Worm (Caenorhabditis elegans) whole organism, L4/young adult: ENCODE results near the gene srd-66.

Source experiments
- W03F9.2 ChIP-seq: fragments of 150-350 bp; optimal IDR thresholded peaks from 2 replicates; lab custom pipeline; 2014; ENCODE audit warnings: missing biosample characterization, missing genetic modification characterization
- dao-5 ChIP-seq: sonication (generic microtip); optimal IDR thresholded peaks from 2 replicates; lab custom pipeline; 2016; ENCODE audit warnings: missing genotype, missing genetic modification characterization, moderate library complexity, missing compliant biosample characterization
- him-1 ChIP-seq: sonication (generic microtip); optimal IDR thresholded peaks from 2 replicates; lab custom pipeline; 2016; ENCODE audit warnings: missing genotype, missing genetic modification reagents, missing genetic modification characterization, missing compliant biosample characterization

The srd-66 gene

DNA sequence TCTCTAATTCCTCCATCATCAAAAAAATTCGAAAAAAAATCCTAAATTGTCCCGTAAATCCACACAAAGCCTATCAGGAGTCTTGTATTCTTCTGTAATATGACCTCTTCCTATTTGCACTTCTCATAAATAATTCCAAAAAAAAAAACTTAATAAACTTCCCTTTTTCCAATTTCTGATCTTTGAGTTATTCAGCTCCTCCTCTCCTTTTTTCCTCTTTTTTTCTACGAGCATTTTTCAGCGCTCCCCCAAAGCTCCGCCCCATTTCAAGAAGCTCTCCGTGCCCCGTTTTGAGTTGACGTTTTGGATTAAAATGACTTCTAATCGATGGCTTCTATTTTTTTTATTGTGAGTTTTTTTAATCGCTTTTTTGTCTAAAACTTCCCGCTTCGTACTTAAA is 15.1 kb upstream of the srd-66 start, which contains the start of gene lgc-42:
lgc-42 (plus strand) TSS at position 301 of the 400 bp plus-strand sequence.
- TF ChIP-seq him-1 (tag; lab: Kevin White, UChicago) (no peak), dao-5 (no peak), W03F9.2 (tag; lab: Kevin White, UChicago) (no peak)

DNA sequence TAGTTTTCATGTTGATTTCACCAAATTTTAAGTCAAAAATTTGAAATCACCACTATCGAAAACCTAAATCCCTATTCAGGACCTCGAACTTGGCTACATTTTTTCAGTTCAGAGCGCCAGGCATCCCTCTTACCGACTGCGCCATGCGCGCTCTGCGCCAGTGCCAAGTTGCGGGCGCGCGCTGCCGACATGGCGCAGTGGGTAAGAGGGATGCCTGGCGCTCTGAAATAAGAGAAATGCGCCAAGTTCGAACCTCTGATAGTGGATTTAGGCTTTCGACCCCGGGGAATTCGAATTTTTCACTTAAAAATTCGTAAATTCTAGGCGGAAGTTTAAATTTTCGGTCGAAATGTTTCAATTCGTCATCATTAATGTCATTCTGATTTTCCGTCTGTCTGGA is 7.5 kb upstream of the srd-66 start:
- TF ChIP-seq W03F9.2 (tag; lab: Kevin White, UChicago) (no peak), dao-5 (no peak), him-1 (tag; lab: Kevin White, UChicago) (no peak)

DNA sequence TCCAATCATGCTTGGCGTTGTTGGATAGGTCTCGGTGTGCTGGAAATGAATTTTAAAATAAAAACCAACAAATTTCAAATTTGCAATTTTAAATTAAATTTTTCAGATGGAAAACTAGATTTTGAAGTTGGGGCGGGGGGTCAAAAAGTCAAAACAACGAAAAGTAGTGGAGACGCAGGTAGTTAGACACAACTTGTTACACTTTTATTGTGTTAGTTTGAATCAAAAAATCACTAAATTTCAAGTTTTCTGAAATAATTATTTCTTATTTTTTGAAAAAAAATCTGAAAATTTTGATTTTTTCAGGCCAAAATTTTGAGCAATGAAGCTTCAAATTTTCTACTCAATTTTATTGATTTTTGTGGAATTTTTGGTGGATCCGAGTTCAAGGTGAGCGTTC is 5.2 kb upstream of the srd-66 start, which contains the start of gene Y39A3B.8:
Y39A3B.8 (plus strand) TSS at position 301 of the 400 bp plus-strand sequence.
- TF ChIP-seq W03F9.2 (tag; lab: Kevin White, UChicago) (no peak), him-1 (tag; lab: Kevin White, UChicago) (no peak), dao-5 (no peak)

DNA sequence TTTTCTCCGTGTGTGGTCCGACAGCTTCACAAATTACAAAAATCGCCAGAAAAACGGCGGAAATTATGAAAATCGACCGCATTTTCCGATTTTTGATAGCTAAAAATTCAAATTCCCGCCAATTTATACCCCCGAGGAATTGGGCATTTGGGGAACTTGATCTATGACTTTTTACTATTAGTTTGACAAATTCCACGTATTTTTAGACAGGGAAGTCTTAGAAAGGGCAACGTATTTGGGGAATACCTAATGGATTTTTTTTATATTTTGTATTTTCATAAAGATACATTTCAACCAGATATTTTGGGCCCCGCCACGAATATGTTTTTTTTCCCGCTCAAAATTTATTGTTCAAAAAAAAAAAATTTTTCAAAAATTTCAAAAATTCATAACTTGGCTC is 2.4 kb upstream of the srd-66 start, which contains the start of gene Y39A3B.7:
Y39A3B.7 (minus strand) TSS at position 101 of the 400 bp plus-strand sequence.
- no peak for TF ChIP-seq dao-5
- no peak for TF ChIP-seq him-1 (tag; lab: Kevin White, UChicago)
- TF ChIP-seq W03F9.2 (tag; lab: Kevin White, UChicago) = no peak

DNA sequence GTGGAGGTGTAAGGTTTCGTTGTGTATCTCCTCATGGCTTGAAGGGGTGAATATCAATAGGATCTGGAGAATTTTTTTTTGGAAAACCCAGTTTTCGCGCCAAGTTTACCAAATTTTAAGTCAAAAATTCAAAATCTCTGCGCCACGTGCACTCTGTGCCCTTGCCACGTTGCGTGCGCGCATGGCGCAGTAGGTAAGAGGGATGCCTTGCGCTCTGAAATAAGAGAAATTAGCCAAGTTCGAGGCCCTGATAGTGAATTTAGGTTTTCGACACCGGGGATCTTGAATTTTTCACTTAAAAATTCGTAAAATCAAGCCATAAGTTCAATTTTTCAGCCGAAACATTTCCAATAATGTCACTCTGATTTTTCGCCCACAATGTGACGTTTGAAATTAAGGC is 980 bp downstream of the srd-66 start:
- no peak for TF ChIP-seq dao-5
- no peak for TF ChIP-seq W03F9.2 (tag; lab: Kevin White, UChicago)
- no peak for TF ChIP-seq him-1 (tag; lab: Kevin White, UChicago)

DNA sequence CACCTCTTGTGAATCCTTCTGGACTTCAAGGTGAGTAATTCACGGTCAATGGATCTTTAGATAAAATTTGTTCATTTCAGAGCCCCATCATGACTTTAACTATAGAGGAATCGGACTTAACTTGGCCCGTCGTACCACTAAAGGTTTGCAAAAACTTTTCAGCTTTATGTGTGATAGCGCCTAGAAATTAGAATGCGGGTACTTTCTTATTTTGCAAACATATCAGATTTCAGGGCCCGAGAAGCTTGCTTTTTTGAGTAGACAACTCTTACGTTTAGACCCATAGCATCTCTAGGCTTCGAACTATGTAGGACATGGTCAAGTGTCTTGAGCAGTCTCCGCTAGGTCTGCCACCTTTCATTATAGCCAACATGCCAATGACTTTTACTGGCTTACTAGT is 5.0 kb downstream of the srd-66 start:
- TF ChIP-seq dao-5 (no peak), W03F9.2 (tag; lab: Kevin White, UChicago) (no peak), him-1 (tag; lab: Kevin White, UChicago) (no peak)

DNA sequence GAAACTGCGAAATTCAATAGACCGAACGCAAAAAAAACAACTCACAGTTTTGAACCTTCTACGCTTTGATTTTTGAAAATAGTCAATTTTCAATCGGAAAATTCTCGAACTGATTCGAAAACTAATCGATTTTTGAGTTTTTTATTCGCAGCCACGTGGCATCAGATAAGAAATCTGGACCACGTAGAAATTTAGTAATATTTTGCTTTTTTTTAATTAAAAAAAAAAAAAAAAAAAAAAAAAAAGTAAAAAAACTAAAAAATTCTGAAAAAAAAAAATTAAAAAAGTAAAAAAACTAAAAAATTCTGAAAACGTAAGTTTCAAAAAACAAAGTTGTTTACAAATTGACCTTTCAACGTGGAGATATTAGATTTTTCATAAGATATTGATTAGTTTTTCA is 5.8 kb downstream of the srd-66 start, which contains the start of gene R155.3:
R155.3 (minus strand) TSS at position 101 of the 400 bp plus-strand sequence.
- TF ChIP-seq him-1 (tag; lab: Kevin White, UChicago) (no peak), W03F9.2 (tag; lab: Kevin White, UChicago) (no peak), dao-5 (no peak)

DNA sequence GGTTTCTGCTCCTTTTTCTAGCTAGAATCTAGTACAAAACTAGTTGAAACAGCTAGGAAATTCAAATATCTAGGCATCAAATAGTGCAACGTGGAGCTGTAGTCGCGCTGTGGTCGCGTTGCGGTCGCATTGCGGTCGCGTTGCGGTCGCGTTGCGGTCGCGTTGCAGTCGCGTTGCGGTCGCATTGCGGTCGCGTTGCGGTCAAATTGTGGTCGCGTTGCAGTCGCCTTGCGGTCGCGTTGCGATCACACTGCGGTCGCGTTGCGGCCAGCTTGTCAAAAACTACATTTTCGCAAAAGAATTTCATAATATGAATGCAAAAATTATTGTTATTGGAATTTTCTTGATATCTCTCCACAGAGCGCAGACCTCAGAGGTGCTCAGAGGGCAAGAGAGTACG is 6.5 kb downstream of the srd-66 start:
- TF ChIP-seq W03F9.2 (tag; lab: Kevin White, UChicago) = no peak
- TF ChIP-seq him-1 (tag; lab: Kevin White, UChicago) = no peak
- no peak for TF ChIP-seq dao-5

DNA sequence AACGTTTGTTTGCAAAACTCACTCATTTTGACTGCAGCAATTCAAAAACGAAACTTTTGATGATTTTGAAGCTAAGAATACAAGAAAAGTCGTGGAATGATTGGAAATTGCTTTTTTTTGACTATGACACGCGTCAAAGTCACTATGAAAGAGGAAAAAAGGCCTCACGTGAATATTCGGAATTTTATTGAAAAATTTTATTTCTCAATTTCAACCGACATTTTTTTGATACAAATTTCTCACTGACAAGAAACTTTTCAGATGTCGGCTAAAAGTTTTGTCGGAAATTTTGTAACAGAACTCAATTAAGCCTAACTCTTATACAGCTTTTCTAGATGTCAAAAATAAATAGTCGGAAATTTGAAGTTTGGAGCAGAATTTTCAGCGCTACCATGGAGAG is 12.0 kb downstream of the srd-66 start, which contains the start of gene R155.5:
R155.5 (minus strand) TSS at position 101 of the 400 bp plus-strand sequence.
- TF ChIP-seq him-1 (tag; lab: Kevin White, UChicago) (no peak), dao-5 (no peak), W03F9.2 (tag; lab: Kevin White, UChicago) (no peak)

DNA sequence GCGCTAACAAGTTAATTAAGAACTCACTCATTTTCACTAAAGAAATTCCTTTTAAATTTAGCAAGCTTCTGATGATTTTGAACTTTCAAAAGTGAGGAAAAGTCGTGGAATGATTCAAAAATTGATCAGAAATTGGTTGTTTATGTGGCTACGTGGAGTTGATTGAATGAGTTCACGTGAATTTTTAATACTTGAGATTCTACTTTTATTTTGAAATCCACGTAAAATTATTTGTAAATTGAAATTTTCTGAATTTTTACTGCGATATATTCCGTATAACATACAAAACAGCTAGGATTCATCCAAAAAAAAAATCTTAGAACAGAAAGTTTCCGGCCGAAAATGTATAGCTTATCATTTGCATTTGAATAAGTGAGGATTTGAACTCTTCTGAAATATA is 12.6 kb downstream of the srd-66 start, which contains the start of gene moa-1:
moa-1 (minus strand) TSS at position 101 of the 400 bp plus-strand sequence.
- TF ChIP-seq dao-5 (no peak), him-1 (tag; lab: Kevin White, UChicago) (no peak), W03F9.2 (tag; lab: Kevin White, UChicago) (no peak)

DNA sequence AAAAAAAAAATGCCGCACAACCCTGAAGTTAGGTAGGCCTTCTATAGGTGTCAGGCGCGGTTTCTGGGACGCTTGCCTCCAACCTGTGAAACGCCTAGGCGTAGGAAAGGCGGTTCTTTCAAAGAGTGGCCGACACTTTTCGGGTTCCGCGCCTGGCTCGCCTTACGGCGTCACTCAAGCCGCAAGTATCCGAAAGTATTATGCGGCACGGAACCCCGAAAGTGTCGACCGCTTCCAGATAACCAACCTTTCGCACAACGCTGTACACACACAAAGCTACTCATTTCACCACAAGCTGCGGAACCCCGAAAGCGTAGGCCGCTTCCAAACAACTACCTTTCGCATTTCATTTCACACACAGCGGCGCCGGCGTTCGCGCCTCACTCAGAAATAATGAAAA is 19.3 kb downstream of the srd-66 start:
- TF ChIP-seq him-1 (tag; lab: Kevin White, UChicago) = no peak

DNA sequence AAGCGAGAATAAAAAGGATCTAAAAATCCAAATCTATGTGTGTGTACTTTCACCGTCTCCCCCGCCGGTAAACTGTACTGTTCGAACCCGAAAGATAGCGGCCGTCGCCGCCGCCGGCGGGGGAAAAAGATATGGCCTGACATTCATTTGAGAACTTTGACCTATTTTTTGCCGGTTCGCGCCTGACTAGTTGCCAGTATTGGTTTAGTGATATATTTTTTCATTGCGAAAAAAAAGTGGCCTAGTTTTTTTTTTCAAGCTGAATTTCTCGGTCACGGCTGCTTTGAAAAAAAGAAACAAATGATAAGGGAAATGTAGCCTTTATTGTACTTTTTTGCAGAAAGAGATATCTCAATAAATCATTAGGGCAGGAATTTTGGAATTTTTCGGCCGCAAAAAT is 19.9 kb downstream of the srd-66 start:
- TF ChIP-seq him-1 (tag; lab: Kevin White, UChicago) (no peak), W03F9.2 (tag; lab: Kevin White, UChicago) (no peak), dao-5 (no peak)

DNA sequence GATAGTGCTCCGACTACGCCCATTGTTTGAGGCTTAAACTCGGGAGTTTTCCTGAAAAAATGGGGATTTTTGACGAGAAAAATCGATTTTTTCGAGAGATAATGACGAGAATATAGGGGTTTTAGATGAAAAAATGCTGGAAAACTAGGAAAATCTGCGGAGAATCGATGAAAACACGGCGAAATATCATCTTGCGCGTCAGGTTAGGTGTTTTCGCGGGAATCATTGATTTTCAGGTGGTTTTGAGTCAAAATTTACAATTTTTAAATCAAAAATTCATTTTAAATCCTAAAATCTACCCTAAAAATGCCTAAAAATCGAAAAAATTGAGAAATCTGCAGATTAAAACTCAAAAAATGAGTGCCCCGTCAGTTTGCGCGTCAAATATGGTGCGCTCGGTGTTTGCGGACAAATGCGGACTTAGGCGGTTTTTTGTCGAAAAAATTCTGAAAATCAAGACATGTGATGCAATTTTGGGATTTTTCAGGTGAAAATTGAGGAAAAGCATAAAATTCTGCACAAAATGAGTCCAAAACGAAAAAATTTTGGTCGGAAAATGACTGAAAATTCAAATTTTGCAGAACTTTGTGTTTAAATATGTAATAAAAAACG is 20.4 kb downstream of the srd-66 start, which contains the start of gene mboa-6:
mboa-6 (minus strand) TSS at position 51 of the 612 bp plus-strand sequence.
- TF ChIP-seq W03F9.2 (tag; lab: Kevin White, UChicago) (no peak), dao-5 (no peak), him-1 (tag; lab: Kevin White, UChicago) (no peak)

DNA sequence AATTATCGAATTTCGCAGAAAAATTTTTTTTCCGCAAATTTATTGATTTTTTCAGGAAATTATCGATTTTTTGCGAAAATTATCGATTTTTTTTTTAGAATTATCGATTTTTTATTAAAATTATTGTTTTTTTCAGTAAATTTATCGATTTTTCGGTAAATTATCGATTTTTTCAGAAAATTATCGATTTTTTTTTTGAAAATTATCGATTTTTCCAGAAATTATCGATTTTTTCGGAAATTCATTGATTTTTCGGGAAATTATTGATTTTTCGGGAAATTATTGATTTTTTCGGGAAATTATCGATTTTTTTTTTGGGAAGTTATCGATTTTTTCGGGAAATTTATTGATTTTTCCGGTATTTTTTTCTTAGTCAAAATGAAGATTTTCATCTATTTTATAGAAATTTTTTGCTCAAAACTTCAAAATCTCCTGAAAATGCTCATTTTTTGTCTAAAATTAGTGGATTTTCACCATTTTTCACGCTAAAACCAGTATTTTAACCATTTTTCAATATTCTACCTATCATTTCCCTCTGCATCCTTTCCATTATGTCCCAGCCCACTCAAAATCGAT is 26.8 kb downstream of the srd-66 start:
- TF ChIP-seq dao-5 = no peak
- no peak for TF ChIP-seq W03F9.2 (tag; lab: Kevin White, UChicago)
- no peak for TF ChIP-seq him-1 (tag; lab: Kevin White, UChicago)
